Fruit fly (Drosophila melanogaster) whole organism, embryonic: ENCODE measurements around the gene pont.

Experiments
- CoRest ChIP-seq: fragments of 200-800 bp; sonication (Bioruptor generic); optimal IDR thresholded peaks from 3 replicates; lab custom pipeline; 2018; ENCODE audit warnings: missing biosample characterization, mild to moderate bottlenecking, missing genetic modification characterization, moderate library complexity
- Tbp ChIP-seq: fragments of >200 bp; optimal IDR thresholded peaks from 2 replicates; lab custom pipeline; 2018; ENCODE audit warnings: missing biosample characterization, missing genetic modification characterization
- Xbp1 ChIP-seq: fragments of 200-800 bp; sonication (Bioruptor generic); optimal IDR thresholded peaks from 3 replicates; lab custom pipeline; 2016; ENCODE audit warnings: missing biosample characterization, mild to moderate bottlenecking, missing genetic modification characterization
- bbx ChIP-seq: fragments of 200-800 bp; sonication (Bioruptor generic); IDR thresholded peaks from 2 replicates; pipeline ENCODE4 v1.3.6; 2022; ENCODE audit warnings: missing biosample characterization, missing genetic modification characterization; ENCODE audit not compliant: partially characterized antibody
- danr ChIP-seq: fragments of 200-800 bp; sonication (Bioruptor generic); IDR thresholded peaks from 2 replicates; pipeline ENCODE4 v1.3.6; 2022; ENCODE audit warnings: missing biosample characterization, missing genetic modification characterization
- dmrt11E ChIP-seq: fragments of 200-800 bp; sonication (Bioruptor generic); optimal IDR thresholded peaks from 3 replicates; lab custom pipeline; 2018; ENCODE audit warnings: missing biosample characterization, mild to moderate bottlenecking, missing genetic modification characterization, moderate library complexity

DNA sequence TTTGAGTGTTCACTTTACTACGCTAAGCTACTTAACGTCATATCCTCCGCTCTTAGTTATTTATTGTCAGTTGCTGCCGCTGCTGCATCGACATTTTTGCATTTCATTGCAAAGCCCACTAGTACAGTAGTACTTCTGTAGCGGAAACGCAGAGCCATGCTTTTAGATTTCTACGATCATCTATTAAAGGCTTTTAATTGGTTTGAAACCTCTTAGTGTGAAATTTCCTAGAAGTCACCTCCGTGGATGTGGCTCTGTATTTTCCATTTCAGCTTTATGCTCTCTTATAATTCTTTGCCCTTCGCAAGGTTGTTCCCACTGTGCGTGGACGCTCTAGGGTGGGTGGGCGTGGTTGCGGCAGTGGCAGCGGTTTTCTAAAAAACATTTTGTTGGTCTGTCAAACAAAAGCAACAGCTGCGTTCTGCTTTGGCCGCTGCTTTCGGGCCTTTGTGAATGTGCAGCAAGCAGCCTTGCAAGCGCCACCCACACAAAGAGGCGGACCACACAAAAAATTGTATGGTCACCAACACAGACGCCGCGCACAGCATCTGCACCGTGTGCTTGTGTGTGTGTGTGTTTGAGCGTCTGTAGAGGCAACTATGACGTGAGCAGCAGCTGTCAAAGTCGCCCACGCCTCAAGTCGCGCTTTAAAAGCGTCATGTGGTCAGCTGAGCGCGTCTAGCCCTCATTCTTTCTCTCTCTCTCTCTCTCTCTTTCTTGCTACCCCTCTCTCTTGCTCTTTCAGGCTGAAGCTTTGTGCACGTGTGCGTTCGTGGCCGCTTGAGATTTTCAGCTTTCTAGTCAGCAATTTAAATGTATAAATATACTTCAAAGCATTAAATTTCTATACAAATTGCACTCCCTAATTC is 4.9 kb downstream of the pont start:
- no peak for TF ChIP-seq danr
- TF ChIP-seq Xbp1 (GFP tag; lab: Kevin White, UChicago): no peak
- TF ChIP-seq dmrt11E (tag; lab: Kevin White, UChicago): no peak
- no peak for TF ChIP-seq bbx (GFP tag; lab: Robert Waterston, UW)
- TF ChIP-seq CoRest: no peak
- no peak for TF ChIP-seq Tbp
